Worm (Caenorhabditis elegans): ENCODE measurements around the gene DH11.2.

DNA sequence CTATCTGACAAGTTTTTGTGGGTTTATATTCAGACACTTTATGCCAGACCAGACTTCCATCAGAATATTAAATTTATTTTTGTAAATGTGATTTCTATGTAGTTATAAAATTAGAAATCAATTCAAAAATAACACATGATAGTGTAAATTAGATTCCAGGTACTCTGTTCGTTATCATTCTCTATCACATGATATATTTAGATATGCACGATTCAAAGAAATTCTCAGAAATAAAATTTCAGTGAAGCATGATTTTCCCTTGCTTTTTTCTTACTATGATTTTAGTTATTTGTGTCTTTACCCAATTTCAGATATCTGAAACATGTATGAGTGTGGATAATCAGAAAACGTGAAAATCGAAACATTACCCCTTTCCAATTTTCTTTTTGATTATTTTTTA lies 35.1 kb upstream of the DH11.2 start:
- TF ChIP-seq nhr-237 (tag; optimal IDR thresholded peaks at IDR 0.05) (no peak), dmd-8 (GFP tag; IDR thresholded peaks at IDR 0.05) (no peak), fkh-10 (GFP tag; optimal IDR thresholded peaks at IDR 0.05) (no peak), Y75B8A.6 (GFP tag; IDR thresholded peaks at IDR 0.05) (no peak), lin-13 (GFP tag; optimal IDR thresholded peaks at IDR 0.05) (no peak), ZK546.5 (tag; optimal IDR thresholded peaks at IDR 0.05) (no peak), dve-1 (tag; optimal IDR thresholded peaks at IDR 0.05; ENCODE audit: insufficient read depth) (no peak), snpc-1.2 (GFP tag; IDR thresholded peaks at IDR 0.05) (no peak), Y5F2A.4 (GFP tag; optimal IDR thresholded peaks at IDR 0.05) (no peak), lsy-2 (tag; optimal IDR thresholded peaks at IDR 0.05) (no peak), jun-1 (tag; optimal IDR thresholded peaks at IDR 0.05) (no peak)
